Worm (Caenorhabditis elegans) whole organism, L1 larva: ENCODE data around the gene acaa-2.
A peak's percentile ranks its signal among the peaks of the same experiment; 100 is the strongest.

Experiments used
- C16A3.4 ChIP-seq: fragments of 150-350 bp; optimal IDR thresholded peaks from 2 replicates; lab custom pipeline; 2014; ENCODE audit warnings: missing biosample characterization, missing genetic modification characterization
- alr-1 ChIP-seq: fragments of 200-800 bp; sonication (Bioruptor generic); optimal IDR thresholded peaks from 2 replicates; lab custom pipeline; 2018; ENCODE audit warnings: borderline replicate concordance, mild to moderate bottlenecking, missing genetic modification characterization, missing compliant biosample characterization
- ama-1 ChIP-seq: fragments of 150-350 bp; optimal IDR thresholded peaks from 2 replicates; lab custom pipeline; 2014
- blmp-1 ChIP-seq: fragments of 150-350 bp; optimal IDR thresholded peaks from 2 replicates; lab custom pipeline; 2014; ENCODE audit warnings: missing biosample characterization, missing genetic modification characterization
- ceh-82 ChIP-seq, 3 experiments: fragments of 150-350 bp in 1 of 3; sonication (generic microtip) in 2 of 3; optimal IDR thresholded peaks; 2 replicates each; lab custom pipeline; 2014 to 2017; ENCODE audit warnings: missing biosample characterization in 3 of 3, missing genetic modification characterization in 3 of 3
- ceh-90 ChIP-seq: sonication (generic microtip); optimal IDR thresholded peaks from 2 replicates; lab custom pipeline; 2016; ENCODE audit warnings: missing genetic modification characterization, missing compliant biosample characterization
- ces-1 ChIP-seq: fragments of 150-350 bp; optimal IDR thresholded peaks from 2 replicates; lab custom pipeline; 2014; ENCODE audit warnings: missing biosample characterization, missing genetic modification reagents, missing genetic modification characterization
- dpl-1 ChIP-seq, 3 experiments: fragments of 150-350 bp in 2 of 3; sonication (generic microtip) in 1 of 3; optimal IDR thresholded peaks; 2 replicates each; lab custom pipeline; 2014 to 2017; ENCODE audit warnings: missing biosample characterization in 3 of 3, missing genetic modification characterization in 3 of 3, missing genetic modification reagents in 3 of 3
- dsc-1 ChIP-seq: sonication (generic microtip); optimal IDR thresholded peaks from 2 replicates; lab custom pipeline; 2016; ENCODE audit warnings: mild to moderate bottlenecking, missing genetic modification characterization, missing compliant biosample characterization
- efl-1 ChIP-seq, 4 experiments: fragments of 150-350 bp; optimal IDR thresholded peaks in 3 of 4; peaks in 1 of 4; 1 replicate in 1 of 4; 2 replicates in 3 of 4; lab custom pipeline; 2014; ENCODE audit warnings: missing biosample characterization in 2 of 4, missing genetic modification characterization in 2 of 4, missing genetic modification reagents in 2 of 4
- efl-3 ChIP-seq: fragments of 200-800 bp; sonication (Bioruptor generic); optimal IDR thresholded peaks from 2 replicates; lab custom pipeline; 2018; ENCODE audit warnings: mild to moderate bottlenecking, missing genetic modification characterization, missing compliant biosample characterization
- elt-3 ChIP-seq, 6 experiments: fragments of 150-350 bp in 1 of 6; sonication (generic microtip); optimal IDR thresholded peaks; 2 replicates each; lab custom pipeline; 2017 to 2018; ENCODE audit warnings: missing biosample characterization in 6 of 6, missing genetic modification characterization in 6 of 6, inconsistent platforms in 1 of 6
- fkh-10 ChIP-seq: sonication (generic microtip); optimal IDR thresholded peaks from 2 replicates; lab custom pipeline; 2017; ENCODE audit warnings: missing biosample characterization, missing genetic modification reagents, missing genetic modification characterization
- fkh-8 ChIP-seq: sonication (generic microtip); optimal IDR thresholded peaks from 2 replicates; lab custom pipeline; 2016; ENCODE audit warnings: mild to moderate bottlenecking, missing genetic modification characterization, missing compliant biosample characterization
- fos-1 ChIP-seq: fragments of 150-350 bp; optimal IDR thresholded peaks from 2 replicates; lab custom pipeline; 2014; ENCODE audit warnings: missing biosample characterization, missing genetic modification characterization
- hlh-17 ChIP-seq: fragments of 200-800 bp; sonication (Bioruptor generic); optimal IDR thresholded peaks from 2 replicates; lab custom pipeline; 2018; ENCODE audit warnings: missing genetic modification characterization, mild to moderate bottlenecking, missing compliant biosample characterization, moderate library complexity, borderline replicate concordance
- hlh-4 ChIP-seq: sonication (generic microtip); optimal IDR thresholded peaks from 2 replicates; lab custom pipeline; 2016; ENCODE audit warnings: mild to moderate bottlenecking, missing genetic modification characterization, missing compliant biosample characterization
- hpl-2 ChIP-seq: fragments of 150-350 bp; optimal IDR thresholded peaks from 2 replicates; lab custom pipeline; 2014; ENCODE audit warnings: missing biosample characterization, missing genetic modification reagents, missing genetic modification characterization
- irx-1 ChIP-seq: sonication (generic microtip); optimal IDR thresholded peaks from 2 replicates; lab custom pipeline; 2016; ENCODE audit warnings: missing genetic modification characterization, missing compliant biosample characterization
- jun-1 ChIP-seq: fragments of 150-350 bp; optimal IDR thresholded peaks from 2 replicates; lab custom pipeline; 2014; ENCODE audit warnings: missing biosample characterization, missing genetic modification reagents, missing genetic modification characterization
- lin-13 ChIP-seq: fragments of 150-350 bp; optimal IDR thresholded peaks from 2 replicates; lab custom pipeline; 2014; ENCODE audit warnings: missing biosample characterization, missing genetic modification reagents, missing genetic modification characterization
- lin-35 ChIP-seq, 2 experiments: fragments of 150-350 bp; optimal IDR thresholded peaks; 2 replicates each; lab custom pipeline; 2014; ENCODE audit warnings: missing biosample characterization in 2 of 2, missing genetic modification characterization in 2 of 2, missing genetic modification reagents in 2 of 2
- lin-39 ChIP-seq: fragments of 150-350 bp; optimal IDR thresholded peaks from 2 replicates; lab custom pipeline; 2014; ENCODE audit warnings: missing biosample characterization, missing genetic modification reagents, missing genetic modification characterization
- lsy-2 ChIP-seq, 2 experiments: fragments of 150-350 bp; optimal IDR thresholded peaks; 2 replicates each; lab custom pipeline; 2014; ENCODE audit warnings: missing biosample characterization in 2 of 2, missing genetic modification characterization in 2 of 2
- mdl-1 ChIP-seq, 2 experiments: fragments of 150-350 bp; optimal IDR thresholded peaks; 2 replicates each; lab custom pipeline; 2014 to 2017; ENCODE audit warnings: missing biosample characterization in 2 of 2, missing genetic modification characterization in 2 of 2, inconsistent platforms in 1 of 2
- nhr-71 ChIP-seq: sonication (generic microtip); optimal IDR thresholded peaks from 2 replicates; lab custom pipeline; 2016; ENCODE audit warnings: mild to moderate bottlenecking, missing genetic modification characterization, moderate library complexity, missing compliant biosample characterization
- nhr-76 ChIP-seq: sonication (generic microtip); optimal IDR thresholded peaks from 2 replicates; lab custom pipeline; 2017; ENCODE audit warnings: missing biosample characterization, missing genetic modification characterization
- nhr-84 ChIP-seq: sonication (generic microtip); optimal IDR thresholded peaks from 2 replicates; lab custom pipeline; 2017; ENCODE audit warnings: missing biosample characterization, missing genetic modification characterization
- nhr-85 ChIP-seq: sonication (generic microtip); peaks from one replicate; lab custom pipeline; 2016; ENCODE audit warnings: missing genetic modification characterization, inconsistent platforms, missing compliant biosample characterization
- nhr-90 ChIP-seq: sonication (generic microtip); optimal IDR thresholded peaks from 2 replicates; lab custom pipeline; 2016; ENCODE audit warnings: mild to moderate bottlenecking, missing genetic modification characterization, missing compliant biosample characterization; ENCODE audit not compliant: poor library complexity
- pag-3 ChIP-seq: sonication (generic microtip); optimal IDR thresholded peaks from 2 replicates; lab custom pipeline; 2017; ENCODE audit warnings: missing genetic modification characterization, mild to moderate bottlenecking, missing compliant biosample characterization, antibody characterized with exemption, borderline replicate concordance; ENCODE audit not compliant: insufficient read depth
- pax-3 ChIP-seq: fragments of 200-800 bp; sonication (Bioruptor generic); optimal IDR thresholded peaks from 2 replicates; lab custom pipeline; 2018; ENCODE audit warnings: mild to moderate bottlenecking, missing genetic modification characterization, moderate library complexity, missing compliant biosample characterization
- pqm-1 ChIP-seq: sonication (generic microtip); optimal IDR thresholded peaks from 3 replicates; lab custom pipeline; 2017; ENCODE audit warnings: missing biosample characterization, missing genetic modification characterization
- skn-1 ChIP-seq: fragments of 150-350 bp; optimal IDR thresholded peaks from 2 replicates; lab custom pipeline; 2014; ENCODE audit warnings: missing biosample characterization, missing genetic modification characterization
- snpc-4 ChIP-seq: fragments of 150-350 bp; optimal IDR thresholded peaks from 2 replicates; lab custom pipeline; 2014; ENCODE audit warnings: missing biosample characterization, missing genetic modification characterization
- snu-23 ChIP-seq: sonication (generic microtip); optimal IDR thresholded peaks from 2 replicates; lab custom pipeline; 2016; ENCODE audit warnings: missing genetic modification characterization, missing compliant biosample characterization
- sptf-1 ChIP-seq: fragments of 150-350 bp; optimal IDR thresholded peaks from 2 replicates; lab custom pipeline; 2014; ENCODE audit warnings: missing biosample characterization, missing genetic modification characterization
- swsn-7 ChIP-seq: sonication (generic microtip); optimal IDR thresholded peaks from 2 replicates; lab custom pipeline; 2016; ENCODE audit warnings: missing genetic modification characterization, missing compliant biosample characterization
- tbx-2 ChIP-seq: sonication (generic microtip); optimal IDR thresholded peaks from 2 replicates; lab custom pipeline; 2016; ENCODE audit warnings: missing genetic modification characterization, missing compliant biosample characterization
- unc-130 ChIP-seq: fragments of 150-350 bp; optimal IDR thresholded peaks from 2 replicates; lab custom pipeline; 2017; ENCODE audit warnings: missing biosample characterization, missing genetic modification characterization, inconsistent platforms
- unc-86 ChIP-seq: sonication (generic microtip); optimal IDR thresholded peaks from 2 replicates; lab custom pipeline; 2016; ENCODE audit warnings: missing genetic modification characterization, missing compliant biosample characterization
- vab-15 ChIP-seq: sonication (generic microtip); optimal IDR thresholded peaks from 2 replicates; lab custom pipeline; 2017; ENCODE audit warnings: missing genotype, mild to moderate bottlenecking, missing genetic modification characterization, missing compliant biosample characterization
- xbp-1 ChIP-seq: sonication (generic microtip); optimal IDR thresholded peaks from 2 replicates; lab custom pipeline; 2016; ENCODE audit warnings: missing genetic modification characterization, missing compliant biosample characterization
- ztf-11 ChIP-seq, 2 experiments: sonication (generic microtip); optimal IDR thresholded peaks; 2 replicates each; lab custom pipeline; 2016 to 2017; ENCODE audit warnings: missing genetic modification characterization in 2 of 2, missing biosample characterization in 1 of 2, missing compliant biosample characterization in 1 of 2

The acaa-2 gene

DNA sequence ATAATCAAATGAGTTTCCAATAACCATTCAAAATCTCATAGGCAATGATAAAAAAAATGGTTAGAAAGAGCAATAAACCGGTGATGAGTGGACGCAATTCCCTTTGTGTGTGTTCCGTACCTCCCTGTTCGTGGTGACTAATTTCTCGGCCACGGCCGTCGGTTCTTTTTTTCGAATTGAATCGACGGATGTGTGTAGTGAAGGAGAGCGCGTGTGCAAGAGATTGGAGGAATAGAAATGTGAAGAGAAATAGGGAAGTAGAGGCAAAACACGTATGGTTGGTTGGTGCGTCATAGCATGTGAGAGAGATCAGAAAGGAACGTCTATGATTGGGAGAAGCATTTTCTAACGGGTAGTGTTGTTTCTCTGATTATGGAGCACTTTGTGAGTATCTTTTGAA is 15.1 kb downstream of the acaa-2 start (continued):
- TF ChIP-seq swsn-7 (peak; percentile 9), unc-86 (tag; lab: Kevin White, UChicago) (no peak), alr-1 (tag; lab: Kevin White, UChicago) (no peak), hlh-4 (no peak), snu-23 (GFP tag; lab: Kevin White, UChicago) (peak; percentile 50), lin-13 (GFP tag; lab: Kevin White, UChicago) (no peak), efl-3 (GFP tag; lab: Kevin White, UChicago) (no peak), pqm-1 (tag; lab: Kevin White, UChicago) (no peak), mdl-1 (tag; optimal IDR thresholded peaks at IDR 0.05; lab: Kevin White, UChicago) (peak in 1 of 2 experiments; percentile 66), xbp-1 (peak; percentile 13), skn-1 (tag; lab: Kevin White, UChicago) (peak; percentile 68), fos-1 (peak; percentile 37), nhr-90 (tag; lab: Kevin White, UChicago) (no peak), nhr-84 (tag; lab: Kevin White, UChicago) (no peak), pag-3 (tag; lab: Kevin White, UChicago) (no peak), blmp-1 (tag; lab: Kevin White, UChicago) (peak; percentile 58), hlh-17 (GFP tag; lab: Kevin White, UChicago) (no peak), vab-15 (no peak), lin-35 (GFP tag; optimal IDR thresholded peaks at IDR 0.05; lab: Kevin White, UChicago) (peak; percentile 36 to 58)

- TF ChIP-seq lin-39 (tag; lab: Kevin White, UChicago) (no peak), fkh-8 (peak; percentile 0)
Observed at ce11 chrIII:13370980-13371379, 26.2 kb downstream of the acaa-2 start, which contains the start of gene T03F6.9. Gene T03F6.9 (minus strand): TSS chrIII:13371080.

ce11 chrIII:13376304-13376760 is 31.6 kb downstream of the acaa-2 start, which contains the start of gene lis-1:
Gene lis-1 (minus strand): TSS chrIII:13376710.
- TF ChIP-seq lin-13 (GFP tag; lab: Kevin White, UChicago) (no peak), ces-1 (GFP tag; lab: Kevin White, UChicago) (peak; percentile 68), C16A3.4 (tag; lab: Kevin White, UChicago) (no peak), fkh-10 (no peak), nhr-71 (tag; lab: Kevin White, UChicago) (peak; percentile 11)

ce11 chrIII:13377249-13377648 is 32.5 kb downstream of the acaa-2 start:
- TF ChIP-seq elt-3 (tag; optimal IDR thresholded peaks at IDR 0.05; lab: Kevin White, UChicago) (no peak), unc-130 (no peak), sptf-1 (no peak), hpl-2 (GFP tag; lab: Kevin White, UChicago) (no peak), nhr-76 (tag; lab: Kevin White, UChicago) (no peak), dpl-1 (GFP tag; optimal IDR thresholded peaks at IDR 0.05; lab: Kevin White, UChicago) (peak in 2 of 3 experiments; percentile 16 to 30), swsn-7 (peak; percentile 55), jun-1 (tag; lab: Kevin White, UChicago) (no peak), lsy-2 (tag; optimal IDR thresholded peaks at IDR 0.05; lab: Kevin White, UChicago) (peak; percentile 38 to 63), nhr-85 (tag; lab: Kevin White, UChicago) (peak; percentile 64), irx-1 (peak; percentile 13), ztf-11 (tag; optimal IDR thresholded peaks at IDR 0.05; lab: Kevin White, UChicago) (peak in 1 of 2 experiments; percentile 18), tbx-2 (tag; lab: Kevin White, UChicago) (peak; percentile 33), xbp-1 (peak; percentile 52), snu-23 (GFP tag; lab: Kevin White, UChicago) (peak; percentile 77), snpc-4 (no peak), C16A3.4 (tag; lab: Kevin White, UChicago) (no peak), efl-1 (optimal IDR thresholded peaks at IDR 0.05; lab: Kevin White, UChicago) (peak; percentile 20 to 47), efl-1 (GFP tag; optimal IDR thresholded peaks at IDR 0.05 in 1 of 2; lab: Kevin White, UChicago) (peak; percentile 21 to 93), efl-3 (GFP tag; lab: Kevin White, UChicago) (no peak), ama-1 (lab: Kevin White, UChicago) (no peak), ceh-82 (tag; optimal IDR thresholded peaks at IDR 0.05; lab: Kevin White, UChicago) (peak in 1 of 3 experiments; percentile 63), dsc-1 (tag; lab: Kevin White, UChicago) (peak; percentile 32), pax-3 (tag; lab: Kevin White, UChicago) (no peak), pqm-1 (tag; lab: Kevin White, UChicago) (peak; percentile 9), mdl-1 (tag; optimal IDR thresholded peaks at IDR 0.05; lab: Kevin White, UChicago) (peak in 1 of 2 experiments; percentile 44), nhr-90 (tag; lab: Kevin White, UChicago) (peak; percentile 45), alr-1 (tag; lab: Kevin White, UChicago) (no peak), ceh-90 (tag; lab: Kevin White, UChicago) (no peak), nhr-71 (tag; lab: Kevin White, UChicago) (peak; percentile 70)
